Worm (Caenorhabditis elegans): ENCODE results near the gene dop-4.

- TF ChIP-seq ceh-44 (GFP tag; IDR thresholded peaks at IDR 0.05): no peak
- no peak for TF ChIP-seq ces-1 (GFP tag; optimal IDR thresholded peaks at IDR 0.05)
- TF ChIP-seq ztf-11 (tag; optimal IDR thresholded peaks at IDR 0.05): no peak
- no peak for TF ChIP-seq ama-1 (optimal IDR thresholded peaks at IDR 0.05)
Measured at ce11 chrX:1321044-1321443, 26.0 kb downstream of the dop-4 start, which contains the start of gene pdk-1.

All from whole organism, L4 larva.